Fruit fly (Drosophila melanogaster) whole organism, pupa: ENCODE data around the gene schuy.

Experiments
- CG10348 ChIP-seq: fragments of 200-800 bp; sonication (Bioruptor generic); IDR thresholded peaks from 2 replicates; pipeline ENCODE4 v1.3.6; 2022; ENCODE audit warnings: missing biosample characterization, missing genetic modification characterization
- CG13204 ChIP-seq: fragments of 200-800 bp; sonication (Bioruptor generic); optimal IDR thresholded peaks from 2 replicates; lab custom pipeline; 2018; ENCODE audit warnings: missing biosample characterization, mild to moderate bottlenecking, missing genetic modification characterization, moderate library complexity
- CG14655 ChIP-seq: fragments of 200-800 bp; sonication (Bioruptor generic); optimal IDR thresholded peaks from 3 replicates; lab custom pipeline; 2017; ENCODE audit warnings: mild to moderate bottlenecking, missing biosample characterization, missing genetic modification reagents, missing genetic modification characterization
- CG15710 ChIP-seq: fragments of 200-800 bp; sonication (Bioruptor generic); optimal IDR thresholded peaks from 2 replicates; lab custom pipeline; 2018; ENCODE audit warnings: missing biosample characterization, mild to moderate bottlenecking, missing genetic modification characterization, moderate library complexity
- CG32121 ChIP-seq: fragments of 200-800 bp; sonication (Bioruptor generic); IDR thresholded peaks from 2 replicates; pipeline ENCODE4 v1.3.6; 2022; ENCODE audit warnings: missing biosample characterization, missing genetic modification characterization
- CG8159 ChIP-seq: fragments of 200-800 bp; sonication (Bioruptor generic); optimal IDR thresholded peaks from 3 replicates; lab custom pipeline; 2018; ENCODE audit warnings: missing biosample characterization, mild to moderate bottlenecking, missing genetic modification characterization, moderate library complexity
- CG8301 ChIP-seq: fragments of 200-800 bp; sonication (Bioruptor generic); optimal IDR thresholded peaks from 2 replicates; lab custom pipeline; 2018; ENCODE audit warnings: missing biosample characterization, mild to moderate bottlenecking, missing genetic modification characterization
- CG9948 ChIP-seq: fragments of 200-800 bp; sonication (Bioruptor generic); optimal IDR thresholded peaks from 2 replicates; lab custom pipeline; 2018; ENCODE audit warnings: missing biosample characterization, mild to moderate bottlenecking, missing genetic modification characterization, moderate library complexity
- EcR ChIP-seq: fragments of 200-800 bp; sonication (Bioruptor generic); optimal IDR thresholded peaks from 3 replicates; lab custom pipeline; 2019; ENCODE audit warnings: missing biosample characterization, missing genetic modification characterization, mild to moderate bottlenecking, moderate library complexity, missing genetic modification reagents
- Pif1A ChIP-seq: fragments of 200-800 bp; sonication (Bioruptor generic); optimal IDR thresholded peaks from 3 replicates; lab custom pipeline; 2016; ENCODE audit warnings: missing biosample characterization, missing genetic modification characterization
- Pif1B ChIP-seq: fragments of 200-800 bp; sonication (Bioruptor generic); optimal IDR thresholded peaks from 3 replicates; lab custom pipeline; 2016; ENCODE audit warnings: missing biosample characterization, missing genetic modification characterization
- Snoo ChIP-seq: fragments of 200-800 bp; sonication (Bioruptor generic); optimal IDR thresholded peaks from 3 replicates; lab custom pipeline; 2017; ENCODE audit warnings: missing biosample characterization, mild to moderate bottlenecking, missing genetic modification characterization, inconsistent platforms
- gl ChIP-seq: fragments of 200-800 bp; sonication (Bioruptor generic); optimal IDR thresholded peaks from 2 replicates; lab custom pipeline; 2018; ENCODE audit warnings: missing biosample characterization, mild to moderate bottlenecking, missing genetic modification characterization

DNA sequence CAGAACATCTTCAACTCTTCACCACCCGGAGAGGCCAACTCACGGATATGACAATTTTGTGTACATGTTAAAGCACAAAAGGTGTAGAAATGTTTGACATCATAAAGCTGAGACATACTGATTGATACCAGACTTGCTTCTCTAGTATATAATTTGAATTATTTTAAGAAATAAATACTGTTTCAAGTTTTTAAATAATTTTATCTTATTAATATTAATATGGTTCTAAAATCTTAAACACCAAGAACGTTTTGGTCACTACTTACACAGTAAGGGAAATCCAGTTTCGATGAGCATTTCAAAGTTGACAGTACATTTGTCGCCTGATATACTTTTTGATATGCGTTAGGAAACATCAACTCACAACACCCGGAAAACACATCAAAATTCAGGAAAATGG is at the start of gene schuy, which contains the start of gene hale:
- TF ChIP-seq CG13204 (GFP tag; lab: Kevin White, UChicago) (no peak), CG14655 (GFP tag; lab: Kevin White, UChicago) (no peak), Pif1A (GFP tag; lab: Kevin White, UChicago) (no peak), CG8301 (tag; lab: Kevin White, UChicago) (no peak), Snoo (tag; lab: Kevin White, UChicago) (no peak), CG32121 (GFP tag; lab: Robert Waterston, UW) (no peak), EcR (GFP tag; lab: Kevin White, UChicago) (no peak), CG15710 (tag; lab: Kevin White, UChicago) (no peak), gl (tag; lab: Kevin White, UChicago) (no peak), CG9948 (tag; lab: Kevin White, UChicago) (no peak), CG8159 (tag; lab: Kevin White, UChicago) (no peak), Pif1B (no peak), CG10348 (GFP tag; lab: Robert Waterston, UW) (no peak)
